Fruit fly (Drosophila melanogaster) whole organism, embryonic: ENCODE measurements around the gene CG32700.

Source experiments
- Atf6 ChIP-seq: fragments of 200-800 bp; sonication (Bioruptor generic); IDR thresholded peaks from 2 replicates; pipeline ENCODE4 v1.3.6; 2022; ENCODE audit warnings: missing biosample characterization, missing genetic modification characterization
- Awh ChIP-seq: fragments of 200-800 bp; sonication (Bioruptor generic); IDR thresholded peaks from 2 replicates; pipeline ENCODE4, ENCODE4 v1.3.6; 2022; ENCODE audit warnings: missing biosample characterization, missing genetic modification characterization
- Bgb ChIP-seq: fragments of 200-800 bp; sonication (Bioruptor generic); IDR thresholded peaks from 2 replicates; pipeline ENCODE4 v1.3.6; 2022; ENCODE audit warnings: missing biosample characterization, missing genetic modification characterization; ENCODE audit not compliant: partially characterized antibody
- CG10274 ChIP-seq: fragments of 200-800 bp; sonication (Bioruptor generic); optimal IDR thresholded peaks from 3 replicates; lab custom pipeline; 2017; ENCODE audit warnings: missing biosample characterization, mild to moderate bottlenecking, missing genetic modification characterization
- CG10321 ChIP-seq: fragments of 200-800 bp; sonication (Bioruptor generic); IDR thresholded peaks from 2 replicates; pipeline ENCODE4 v1.3.6; 2022; ENCODE audit warnings: missing biosample characterization, missing genetic modification characterization
- CG10366 ChIP-seq: fragments of 200-800 bp; sonication (Bioruptor generic); IDR thresholded peaks from 2 replicates; pipeline ENCODE4 v1.3.6; 2022; ENCODE audit warnings: missing biosample characterization, missing genetic modification characterization
- CG10431 ChIP-seq: fragments of 200-800 bp; sonication (Bioruptor generic); optimal IDR thresholded peaks from 3 replicates; lab custom pipeline; 2018; ENCODE audit warnings: missing biosample characterization, mild to moderate bottlenecking, missing genetic modification characterization
- CG10543 ChIP-seq: fragments of 200-800 bp; sonication (Bioruptor generic); optimal IDR thresholded peaks from 3 replicates; lab custom pipeline; 2017; ENCODE audit warnings: missing biosample characterization, mild to moderate bottlenecking, missing genetic modification characterization, moderate library complexity
- CG10565 ChIP-seq: fragments of 200-800 bp; sonication (Bioruptor generic); optimal IDR thresholded peaks from 3 replicates; lab custom pipeline; 2016; ENCODE audit warnings: missing biosample characterization, mild to moderate bottlenecking, missing genetic modification characterization
- CG12659 ChIP-seq: fragments of 200-800 bp; sonication (Bioruptor generic); optimal IDR thresholded peaks from 3 replicates; lab custom pipeline; 2017; ENCODE audit warnings: mild to moderate bottlenecking, missing biosample characterization, missing genetic modification reagents, missing genetic modification characterization
- CG13894 ChIP-seq: fragments of 200-800 bp; sonication (Bioruptor generic); optimal IDR thresholded peaks from 3 replicates; lab custom pipeline; 2018; ENCODE audit warnings: missing biosample characterization, mild to moderate bottlenecking, missing genetic modification characterization, moderate library complexity
- CG15696 ChIP-seq: fragments of 200-800 bp; sonication (Bioruptor generic); optimal IDR thresholded peaks from 2 replicates; lab custom pipeline; 2019; ENCODE audit warnings: missing biosample characterization, mild to moderate bottlenecking, missing genetic modification characterization, moderate library complexity
- CG2116 ChIP-seq: fragments of 200-800 bp; sonication (Bioruptor generic); optimal IDR thresholded peaks from 3 replicates; lab custom pipeline; 2018; ENCODE audit warnings: missing biosample characterization, mild to moderate bottlenecking, missing genetic modification characterization
- CG2129 ChIP-seq: fragments of 200-800 bp; sonication (Bioruptor generic); IDR thresholded peaks from 2 replicates; pipeline ENCODE4 v1.3.6; 2022; ENCODE audit warnings: missing biosample characterization, missing genetic modification characterization; ENCODE audit not compliant: partially characterized antibody
- CG2678 ChIP-seq: fragments of 200-800 bp; sonication (Bioruptor generic); optimal IDR thresholded peaks from 3 replicates; lab custom pipeline; 2019; ENCODE audit warnings: missing biosample characterization, mild to moderate bottlenecking, missing genetic modification characterization, moderate library complexity
- CG34224 ChIP-seq: fragments of 200-800 bp; sonication (Bioruptor generic); IDR thresholded peaks from 3 replicates; pipeline ENCODE4 v1.3.6; 2022; ENCODE audit warnings: missing biosample characterization, missing genetic modification characterization; ENCODE audit not compliant: partially characterized antibody
- CG42726 ChIP-seq: fragments of 200-800 bp; sonication (Bioruptor generic); IDR thresholded peaks from 2 replicates; pipeline ENCODE4 v1.3.6; 2022; ENCODE audit warnings: missing biosample characterization, missing genetic modification characterization; ENCODE audit not compliant: partially characterized antibody
- CG4360 ChIP-seq: fragments of 200-800 bp; sonication (Bioruptor generic); IDR thresholded peaks from 2 replicates; pipeline ENCODE4 v1.3.6; 2022; ENCODE audit warnings: missing biosample characterization, missing genetic modification characterization
- CG5953 ChIP-seq: fragments of 200-800 bp; sonication (Bioruptor generic); IDR thresholded peaks from 2 replicates; pipeline ENCODE4 v1.3.6; 2022; ENCODE audit warnings: missing biosample characterization, missing genetic modification characterization
- CG6272 ChIP-seq: fragments of 200-800 bp; sonication (Bioruptor generic); IDR thresholded peaks from 2 replicates; pipeline ENCODE4 v1.3.6; 2022; ENCODE audit warnings: missing biosample characterization, missing genetic modification characterization
- CG7786 ChIP-seq: fragments of 200-800 bp; sonication (Bioruptor generic); optimal IDR thresholded peaks from 2 replicates; lab custom pipeline; 2016; ENCODE audit warnings: missing biosample characterization, missing genetic modification characterization
- CG8944 ChIP-seq: fragments of 200-800 bp; sonication (Bioruptor generic); optimal IDR thresholded peaks from 3 replicates; lab custom pipeline; 2016; ENCODE audit warnings: missing biosample characterization, missing genetic modification characterization
- CoRest ChIP-seq: fragments of 200-800 bp; sonication (Bioruptor generic); optimal IDR thresholded peaks from 3 replicates; lab custom pipeline; 2018; ENCODE audit warnings: missing biosample characterization, mild to moderate bottlenecking, missing genetic modification characterization, moderate library complexity
- Deaf1 ChIP-seq: fragments of 200-800 bp; optimal IDR thresholded peaks from 3 replicates; lab custom pipeline; 2019; ENCODE audit warnings: missing biosample characterization, mild to moderate bottlenecking, missing genetic modification characterization, moderate library complexity
- ERR ChIP-seq: fragments of 200-800 bp; sonication (Bioruptor generic); optimal IDR thresholded peaks from 2 replicates; lab custom pipeline; 2016; ENCODE audit warnings: missing biosample characterization, missing genetic modification characterization
- Ets65A ChIP-seq: fragments of 200-800 bp; sonication (Bioruptor generic); peaks from one replicate; lab custom pipeline; 2016; ENCODE audit warnings: missing biosample characterization, missing genetic modification characterization
- Gsc ChIP-seq: fragments of 200-800 bp; sonication (Bioruptor generic); IDR thresholded peaks from 2 replicates; pipeline ENCODE4 v1.3.6; 2022; ENCODE audit warnings: missing biosample characterization, missing genetic modification characterization
- Rfx ChIP-seq: fragments of 200-800 bp; sonication (Bioruptor generic); IDR thresholded peaks from 2 replicates; pipeline ENCODE4 v1.3.6; 2022; ENCODE audit warnings: missing biosample characterization, missing genetic modification characterization
- Taf1 ChIP-seq: fragments of 200-800 bp; sonication (Bioruptor generic); IDR thresholded peaks from 2 replicates; pipeline ENCODE4 v1.3.6; 2022; ENCODE audit warnings: missing biosample characterization, missing genetic modification characterization
- abd-A ChIP-seq: fragments of 200-800 bp; sonication (Bioruptor generic); optimal IDR thresholded peaks from 3 replicates; lab custom pipeline; 2019; ENCODE audit warnings: missing biosample characterization, mild to moderate bottlenecking, missing genetic modification characterization, moderate library complexity
- amos ChIP-seq: fragments of 200-800 bp; sonication (Bioruptor generic); IDR thresholded peaks from 2 replicates; pipeline ENCODE4 v1.3.6; 2022; ENCODE audit warnings: missing biosample characterization, missing genetic modification characterization; ENCODE audit not compliant: partially characterized antibody
- ap ChIP-seq: fragments of 200-800 bp; sonication (Bioruptor generic); IDR thresholded peaks from 2 replicates; pipeline ENCODE4 v1.3.6; 2022; ENCODE audit warnings: missing biosample characterization, missing genetic modification characterization
- crp ChIP-seq, 2 experiments: fragments of 200-800 bp; sonication (Bioruptor generic); optimal IDR thresholded peaks; 2 replicates in 1 of 2; 3 replicates in 1 of 2; lab custom pipeline; 2017; ENCODE audit warnings: missing biosample characterization in 2 of 2, missing genetic modification characterization in 2 of 2, mild to moderate bottlenecking in 1 of 2, moderate library complexity in 1 of 2
- dimm ChIP-seq: fragments of 200-800 bp; sonication (Bioruptor generic); IDR thresholded peaks from 2 replicates; pipeline ENCODE4 v1.3.6; 2022; ENCODE audit warnings: missing biosample characterization, missing genetic modification characterization
- exex ChIP-seq: fragments of 200-800 bp; sonication (Bioruptor generic); optimal IDR thresholded peaks from 4 replicates; lab custom pipeline; 2018; ENCODE audit warnings: missing biosample characterization, mild to moderate bottlenecking, missing genetic modification characterization, moderate library complexity
- eyg ChIP-seq: fragments of 200-800 bp; sonication (Bioruptor generic); optimal IDR thresholded peaks from 3 replicates; lab custom pipeline; 2016; ENCODE audit warnings: missing biosample characterization, missing genetic modification characterization
- fd64A ChIP-seq: fragments of 200-800 bp; sonication (Bioruptor generic); optimal IDR thresholded peaks from 3 replicates; lab custom pipeline; 2018; ENCODE audit warnings: missing biosample characterization, mild to moderate bottlenecking, missing genetic modification characterization
- ind ChIP-seq: fragments of 200-800 bp; sonication (Bioruptor generic); optimal IDR thresholded peaks from 3 replicates; lab custom pipeline; 2016; ENCODE audit warnings: missing biosample characterization, missing genetic modification characterization
- knrl ChIP-seq: fragments of 200-800 bp; sonication (Bioruptor generic); IDR thresholded peaks from 3 replicates; pipeline ENCODE4 v1.3.6; 2022; ENCODE audit warnings: missing biosample characterization, missing genetic modification characterization; ENCODE audit not compliant: partially characterized antibody
- pfk ChIP-seq: fragments of 200-800 bp; sonication (Bioruptor generic); optimal IDR thresholded peaks from 2 replicates; lab custom pipeline; 2018; ENCODE audit warnings: missing biosample characterization, mild to moderate bottlenecking, missing genetic modification characterization, moderate library complexity
- pzg ChIP-seq: fragments of 200-800 bp; sonication (Bioruptor generic); optimal IDR thresholded peaks from 3 replicates; lab custom pipeline; 2018; ENCODE audit warnings: missing biosample characterization, mild to moderate bottlenecking, missing genetic modification characterization, moderate library complexity
- repo ChIP-seq: fragments of 200-800 bp; sonication (Bioruptor generic); optimal IDR thresholded peaks from 2 replicates; lab custom pipeline; 2016; ENCODE audit warnings: missing biosample characterization, missing genetic modification characterization
- rib ChIP-seq: fragments of 200-800 bp; sonication (Bioruptor generic); IDR thresholded peaks from 2 replicates; pipeline ENCODE4 v1.3.6; 2022; ENCODE audit warnings: missing biosample characterization, missing genetic modification characterization
- ro ChIP-seq: fragments of 200-800 bp; sonication (Bioruptor generic); IDR thresholded peaks from 2 replicates; pipeline ENCODE4 v1.3.6; 2022; ENCODE audit warnings: missing biosample characterization, missing genetic modification characterization
- run ChIP-seq: fragments of 200-800 bp; sonication (Bioruptor generic); optimal IDR thresholded peaks from 3 replicates; lab custom pipeline; 2018; ENCODE audit warnings: missing biosample characterization, mild to moderate bottlenecking, missing genetic modification characterization
- scrt ChIP-seq: fragments of 200-800 bp; sonication (Bioruptor generic); optimal IDR thresholded peaks from 2 replicates; lab custom pipeline; 2018; ENCODE audit warnings: missing biosample characterization, mild to moderate bottlenecking, missing genetic modification characterization, moderate library complexity
- shn ChIP-seq: fragments of 200-800 bp; sonication (Bioruptor generic); optimal IDR thresholded peaks from 3 replicates; lab custom pipeline; 2016; ENCODE audit warnings: missing biosample characterization, missing genetic modification characterization
- sisA ChIP-seq: fragments of 200-800 bp; sonication (Bioruptor generic); IDR thresholded peaks from 2 replicates; pipeline ENCODE4 v1.3.6; 2022; ENCODE audit warnings: missing biosample characterization, missing genetic modification characterization
- wek ChIP-seq: fragments of 200-800 bp; sonication (Bioruptor generic); optimal IDR thresholded peaks from 3 replicates; lab custom pipeline; 2018; ENCODE audit warnings: missing biosample characterization, mild to moderate bottlenecking, missing genetic modification characterization, moderate library complexity

The CG32700 gene

DNA sequence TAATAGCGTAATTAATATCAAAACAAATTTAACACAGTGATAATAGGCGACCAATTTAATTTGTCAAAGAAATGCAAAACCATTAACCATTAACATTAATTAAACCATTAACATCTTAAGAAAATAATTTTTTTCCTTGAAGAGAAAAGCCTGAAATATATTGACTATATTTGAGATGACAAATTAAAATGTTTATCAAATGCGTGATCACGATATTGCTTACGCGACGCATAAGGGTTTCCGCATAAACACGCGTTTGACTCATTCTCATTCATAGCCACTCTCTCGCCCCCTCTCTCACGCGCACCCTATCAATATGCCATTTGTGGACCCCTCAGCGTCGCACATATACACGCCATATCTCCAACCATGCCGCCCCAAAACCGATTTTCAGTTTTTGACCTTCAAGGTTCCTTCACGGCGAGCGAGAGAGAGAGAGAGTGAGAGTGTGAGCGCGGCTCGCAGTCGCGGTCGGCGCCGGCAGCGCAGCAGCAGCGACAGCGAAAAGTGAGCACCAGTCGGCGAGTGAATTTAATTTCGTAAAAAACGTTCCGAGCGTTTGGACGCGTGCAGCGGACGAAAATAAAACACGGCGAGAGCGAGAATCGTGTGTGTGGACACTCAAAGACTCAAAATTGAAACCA lies 34.8 kb upstream of the CG32700 start, which contains the start of gene Hex-A (continued):
- TF ChIP-seq ro (peak; percentile 59), Bgb (GFP tag; lab: Robert Waterston, UW) (peak; percentile 54; the same call in 1 of the 2 replicates), repo (GFP tag; lab: Kevin White, UChicago) (peak; percentile 90), Gsc (peak; percentile 24; the same call in 1 of the 2 replicates), CG6272 (GFP tag; lab: Robert Waterston, UW) (peak; percentile 61), CG10321 (peak; percentile 61; the same call in 1 of the 2 replicates), CG10274 (GFP tag; lab: Kevin White, UChicago) (peak; percentile 86), Taf1 (GFP tag; lab: Robert Waterston, UW) (peak; percentile 92), CG10431 (GFP tag; lab: Kevin White, UChicago) (peak; percentile 91), Awh (peak; percentile 90), CoRest (tag; lab: Kevin White, UChicago) (peak; percentile 99), ind (peak; percentile 84), ERR (peak; percentile 99), CG4360 (peak; percentile 37; the same call in 1 of the 2 replicates), CG34224 (GFP tag; lab: Robert Waterston, UW) (peak; percentile 60), CG7786 (peak; percentile 92), CG10366 (peak; percentile 86), Deaf1 (tag; lab: Kevin White, UChicago) (peak; percentile 84), pzg (GFP tag; lab: Kevin White, UChicago) (peak; percentile 18), CG12659 (GFP tag; lab: Kevin White, UChicago) (peak; percentile 98), CG15696 (tag; lab: Kevin White, UChicago) (peak; percentile 84), CG10543 (peak; percentile 100), pfk (GFP tag; lab: Kevin White, UChicago) (peak; percentile 65), sisA (GFP tag; lab: Robert Waterston, UW) (peak; percentile 81), rib (GFP tag; lab: Robert Waterston, UW) (peak; percentile 95), Ets65A (GFP tag; lab: Kevin White, UChicago) (peak; percentile 98), CG42726 (GFP tag; lab: Robert Waterston, UW) (peak; percentile 52; the same call in 1 of the 2 replicates), ap (GFP tag; lab: Robert Waterston, UW) (peak; percentile 83), run (tag; lab: Kevin White, UChicago) (peak; percentile 97), knrl (GFP tag; lab: Robert Waterston, UW) (no peak), fd64A (GFP tag; lab: Kevin White, UChicago) (peak; percentile 87), dimm (GFP tag; lab: Robert Waterston, UW) (peak; percentile 80), wek (GFP tag; lab: Kevin White, UChicago) (peak; percentile 79), CG8944 (GFP tag; lab: Kevin White, UChicago) (peak; percentile 81), amos (GFP tag; lab: Robert Waterston, UW) (peak; percentile 14; the same call in 1 of the 2 replicates), CG2129 (GFP tag; lab: Robert Waterston, UW) (no peak), shn (GFP tag; lab: Kevin White, UChicago) (peak; percentile 88), Rfx (GFP tag; lab: Robert Waterston, UW) (peak; percentile 94), scrt (GFP tag; lab: Kevin White, UChicago) (peak; percentile 97), eyg (GFP tag; lab: Kevin White, UChicago) (peak; percentile 87), CG5953 (GFP tag; lab: Robert Waterston, UW) (peak; percentile 88), crp (GFP tag; optimal IDR thresholded peaks at IDR 0.05; lab: Kevin White, UChicago) (peak in 1 of 2 experiments; percentile 69), abd-A (tag; lab: Kevin White, UChicago) (peak; percentile 93), CG2116 (GFP tag; lab: Kevin White, UChicago) (peak; percentile 75), exex (tag; lab: Kevin White, UChicago) (peak; percentile 94), CG10565 (GFP tag; lab: Kevin White, UChicago) (peak; percentile 73), CG2678 (tag; lab: Kevin White, UChicago) (peak; percentile 99), CG13894 (tag; lab: Kevin White, UChicago) (peak; percentile 98), Atf6 (GFP tag; lab: Robert Waterston, UW) (peak; percentile 95)
